Worm (Caenorhabditis elegans) whole organism, L3 larva: ENCODE results near the gene nspb-6.

Source experiments
- R02D3.7 ChIP-seq: fragments of 150-350 bp; optimal IDR thresholded peaks from 2 replicates; lab custom pipeline; 2014; ENCODE audit warnings: missing biosample characterization, missing genetic modification characterization
- aly-2 ChIP-seq: fragments of 150-350 bp; optimal IDR thresholded peaks from 2 replicates; lab custom pipeline; 2014; ENCODE audit warnings: missing biosample characterization, missing genetic modification characterization
- egl-27 ChIP-seq: sonication (generic microtip); optimal IDR thresholded peaks from 4 replicates; lab custom pipeline; 2017; ENCODE audit warnings: missing biosample characterization, missing genetic modification reagents, missing genetic modification characterization
- elt-2 ChIP-seq: sonication (generic microtip); optimal IDR thresholded peaks from 2 replicates; lab custom pipeline; 2016; ENCODE audit warnings: missing genetic modification reagents, mild to moderate bottlenecking, missing genetic modification characterization, missing compliant biosample characterization
- nhr-11 ChIP-seq: fragments of 150-350 bp; optimal IDR thresholded peaks from 2 replicates; lab custom pipeline; 2014; ENCODE audit warnings: missing biosample characterization, missing genetic modification characterization
- nhr-237 ChIP-seq: fragments of 150-350 bp; optimal IDR thresholded peaks from 2 replicates; lab custom pipeline; 2014; ENCODE audit warnings: missing biosample characterization, missing genetic modification characterization
- nhr-25 ChIP-seq: sonication (generic microtip); optimal IDR thresholded peaks from 2 replicates; lab custom pipeline; 2017; ENCODE audit warnings: missing biosample characterization, missing genetic modification characterization
- pha-4 ChIP-seq: fragments of 150-350 bp; optimal IDR thresholded peaks from 2 replicates; lab custom pipeline; 2014; ENCODE audit warnings: missing biosample characterization, missing genetic modification reagents, missing genetic modification characterization
- pqm-1 ChIP-seq: fragments of 150-350 bp; optimal IDR thresholded peaks from 2 replicates; lab custom pipeline; 2017; ENCODE audit warnings: missing biosample characterization, missing genetic modification characterization, inconsistent platforms
- skn-1 ChIP-seq: fragments of 150-350 bp; optimal IDR thresholded peaks from 2 replicates; lab custom pipeline; 2014; ENCODE audit warnings: missing biosample characterization, missing genetic modification characterization
- unc-39 ChIP-seq: sonication (generic microtip); optimal IDR thresholded peaks from 4 replicates; lab custom pipeline; 2017; ENCODE audit warnings: missing biosample characterization, missing genetic modification characterization
- zag-1 ChIP-seq: fragments of 150-350 bp; optimal IDR thresholded peaks from 2 replicates; lab custom pipeline; 2014; ENCODE audit warnings: missing biosample characterization, missing genetic modification characterization
- ztf-11 ChIP-seq: fragments of 150-350 bp; optimal IDR thresholded peaks from 2 replicates; lab custom pipeline; 2014; ENCODE audit warnings: missing biosample characterization, missing genetic modification characterization

DNA sequence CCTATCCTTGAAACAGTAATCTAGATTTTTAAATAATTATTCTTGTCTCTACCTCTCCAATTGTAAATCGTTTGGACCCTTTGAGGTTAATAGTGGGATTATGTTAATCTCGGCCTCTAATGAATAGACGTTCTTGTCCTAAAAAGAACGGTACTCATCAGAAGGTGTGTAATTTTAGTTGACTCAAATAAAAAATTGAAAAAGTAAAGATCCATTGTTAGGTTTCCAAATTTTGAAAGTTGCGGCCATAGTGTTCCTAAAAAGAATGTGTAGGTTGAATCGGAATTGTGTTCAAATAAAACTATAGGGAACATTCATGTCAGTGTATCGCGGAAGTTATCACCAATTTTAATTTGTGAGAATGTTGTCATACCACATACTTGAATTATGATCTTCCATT is 39.7 kb upstream of the nspb-6 start:
- TF ChIP-seq skn-1 (tag; lab: Kevin White, UChicago), result no peak
- TF ChIP-seq nhr-25, result no peak
- no peak for TF ChIP-seq ztf-11 (tag; lab: Kevin White, UChicago)
- TF ChIP-seq aly-2 (tag; lab: Kevin White, UChicago), result no peak
- no peak for TF ChIP-seq nhr-11 (tag; lab: Kevin White, UChicago)
- no peak for TF ChIP-seq egl-27 (tag; lab: Kevin White, UChicago)
- TF ChIP-seq unc-39 (tag; lab: Kevin White, UChicago), result no peak
- TF ChIP-seq pqm-1, result no peak
- no peak for TF ChIP-seq zag-1 (tag; lab: Kevin White, UChicago)
- no peak for TF ChIP-seq R02D3.7 (tag; lab: Kevin White, UChicago)
- no peak for TF ChIP-seq elt-2
- TF ChIP-seq pha-4 (tag; lab: Kevin White, UChicago), result no peak
- no peak for TF ChIP-seq nhr-237 (tag; lab: Kevin White, UChicago)
